Worm (Caenorhabditis elegans) whole organism, young adult: ENCODE data around the gene ZK1240.2.

Experiments used
- ama-1 ChIP-seq, 3 experiments: fragments of 150-350 bp in 1 of 3; sonication (generic microtip) in 2 of 3; optimal IDR thresholded peaks; 2 replicates each; lab custom pipeline; 2014 to 2018; ENCODE audit warnings: missing biosample characterization in 2 of 3, missing genetic modification characterization in 2 of 3, missing genetic modification reagents in 2 of 3
- ccch-3 ChIP-seq: fragments of 200-800 bp; sonication (Bioruptor generic); optimal IDR thresholded peaks from 2 replicates; lab custom pipeline; 2018; ENCODE audit warnings: mild to moderate bottlenecking, missing genetic modification characterization, missing compliant biosample characterization
- dpff-1 ChIP-seq: sonication (generic microtip); optimal IDR thresholded peaks from 2 replicates; lab custom pipeline; 2017; ENCODE audit warnings: mild to moderate bottlenecking, missing genetic modification characterization, missing compliant biosample characterization
- madf-6 ChIP-seq: fragments of 200-800 bp; sonication (Bioruptor generic); IDR thresholded peaks from 2 replicates; pipeline ENCODE4 v1.3.6; 2022; ENCODE audit warnings: missing genetic modification reagents, missing genetic modification characterization, missing compliant biosample characterization
- unc-130 ChIP-seq: sonication (generic microtip); optimal IDR thresholded peaks from 2 replicates; lab custom pipeline; 2016; ENCODE audit warnings: missing genetic modification reagents, missing genetic modification characterization, missing compliant biosample characterization
- unc-62 ChIP-seq: fragments of 150-350 bp; optimal IDR thresholded peaks from 2 replicates; lab custom pipeline; 2014; ENCODE audit warnings: missing biosample characterization, missing genetic modification reagents, missing genetic modification characterization

DNA sequence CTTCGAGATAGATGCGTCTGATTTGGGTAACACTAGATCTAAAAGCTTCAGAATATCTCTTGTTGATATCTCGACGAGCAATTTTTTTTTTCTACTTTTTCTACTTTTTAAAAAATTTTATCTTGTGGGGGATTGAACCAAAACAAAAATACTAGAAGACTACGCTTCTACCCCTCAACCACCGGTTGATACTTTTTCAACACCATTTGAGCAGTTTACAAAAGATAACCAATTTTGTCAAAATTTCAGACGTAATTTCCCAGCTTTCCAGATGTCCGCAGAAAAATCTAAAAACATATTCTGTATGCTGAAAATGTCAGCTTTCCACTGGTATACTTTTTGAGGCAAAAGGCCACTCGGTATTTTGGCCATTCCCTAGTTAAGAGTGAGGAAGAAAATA, 18.6 kb upstream of the ZK1240.2 start:
- TF ChIP-seq madf-6 (GFP tag; lab: Robert Waterston, UW) (no peak), unc-62 (GFP tag; lab: Kevin White, UChicago) (no peak), dpff-1 (tag; lab: Kevin White, UChicago) (no peak), ccch-3 (no peak), ama-1 (optimal IDR thresholded peaks at IDR 0.05; lab: Kevin White, UChicago) (no peak), ama-1 (GFP tag; optimal IDR thresholded peaks at IDR 0.05; lab: Kevin White, UChicago) (no peak), unc-130 (GFP tag; lab: Kevin White, UChicago) (no peak)
